Worm (Caenorhabditis elegans): ENCODE data around the gene spin-3.
A peak's percentile ranks its signal among the peaks of the same experiment; 100 is the strongest.

Gene spin-3

DNA sequence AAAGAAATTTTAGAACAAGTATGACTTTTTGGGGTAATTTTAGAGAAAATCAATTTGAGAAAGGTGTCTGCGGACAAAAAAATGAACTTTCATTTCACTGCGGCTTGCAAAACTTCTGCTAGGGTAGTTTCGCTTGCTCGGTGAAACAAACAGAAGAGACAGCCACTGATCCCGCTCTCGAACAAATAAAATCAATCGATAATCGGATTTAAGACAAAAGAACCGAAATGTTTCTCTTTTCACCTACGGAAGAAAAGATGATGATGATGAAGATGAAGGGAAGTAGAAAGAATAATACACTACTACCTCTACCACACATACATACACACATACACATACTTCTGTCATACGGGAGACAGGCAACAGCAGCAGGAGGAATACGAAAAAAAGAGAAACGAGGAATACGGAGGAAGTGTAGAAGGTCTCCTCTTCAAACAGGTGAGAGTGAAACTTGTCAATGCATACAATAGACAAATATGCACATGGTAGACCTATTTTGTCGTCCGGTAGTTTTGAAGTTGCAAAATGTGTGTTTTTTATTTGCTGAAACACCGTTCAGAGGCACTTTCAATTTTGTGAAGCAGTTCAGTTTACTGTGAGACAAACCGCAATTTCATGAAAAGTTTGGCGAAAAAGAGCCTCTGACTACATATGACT is 27.2 kb downstream of the spin-3 start:
- TF ChIP-seq pha-4 (tag; optimal IDR thresholded peaks at IDR 0.05) (peak; percentile 15), ceh-28 (tag; optimal IDR thresholded peaks at IDR 0.05) (peak; percentile 65), nhr-11 (tag; optimal IDR thresholded peaks at IDR 0.05) (no peak)

DNA sequence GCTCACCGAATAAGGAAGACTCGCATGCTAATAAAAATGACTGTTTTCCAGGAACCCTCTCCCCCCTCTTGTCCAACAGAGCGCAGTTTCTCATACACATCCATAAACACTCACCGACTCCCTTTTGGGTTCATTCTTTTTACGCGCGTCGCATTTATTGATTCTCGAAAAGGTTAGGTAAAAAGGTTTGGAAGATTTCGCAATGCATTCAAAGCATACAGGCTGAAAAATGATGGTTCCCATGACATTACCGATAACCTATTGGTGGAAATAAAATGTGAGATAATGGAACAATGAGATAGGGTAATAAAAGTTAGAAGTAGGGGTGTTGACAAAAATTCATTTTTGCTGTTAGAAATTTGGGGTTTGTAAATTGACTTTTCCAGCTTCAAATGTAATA is 28.4 kb downstream of the spin-3 start:
- TF ChIP-seq pha-4 (tag; optimal IDR thresholded peaks at IDR 0.05): peak; percentile 5
- no peak for TF ChIP-seq egl-5 (tag; optimal IDR thresholded peaks at IDR 0.05)

DNA sequence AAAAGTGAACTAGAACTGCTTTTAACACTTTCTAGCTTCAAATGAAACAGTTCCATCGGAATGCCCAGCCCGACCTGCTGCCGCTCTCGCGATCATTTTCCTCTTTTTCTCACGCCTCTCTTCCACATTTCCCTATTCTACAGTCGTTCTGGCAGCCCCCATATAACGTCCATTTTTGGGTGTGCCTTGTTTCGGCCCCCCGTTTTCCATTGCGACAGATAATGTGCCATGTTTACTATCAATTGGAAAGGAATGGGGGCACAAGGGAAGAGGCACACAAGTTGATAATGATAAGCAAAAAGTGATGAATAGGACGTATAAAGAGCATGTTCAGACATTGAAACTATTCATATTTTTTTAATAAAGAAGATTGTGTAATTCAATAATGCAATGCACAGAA is 29.0 kb downstream of the spin-3 start:
- TF ChIP-seq ztf-4 (tag; optimal IDR thresholded peaks at IDR 0.05): no peak
- peak; percentile 22 for TF ChIP-seq hmg-11 (tag; optimal IDR thresholded peaks at IDR 0.05)
- TF ChIP-seq elt-2 (tag; optimal IDR thresholded peaks at IDR 0.05): peak; percentile 97
- TF ChIP-seq jun-1 (tag; optimal IDR thresholded peaks at IDR 0.05): peak; percentile 49
- peak; percentile 85 for TF ChIP-seq pqm-1 (tag; optimal IDR thresholded peaks at IDR 0.05)
- peak; percentile 62 for TF ChIP-seq pha-4 (tag; optimal IDR thresholded peaks at IDR 0.05)

DNA sequence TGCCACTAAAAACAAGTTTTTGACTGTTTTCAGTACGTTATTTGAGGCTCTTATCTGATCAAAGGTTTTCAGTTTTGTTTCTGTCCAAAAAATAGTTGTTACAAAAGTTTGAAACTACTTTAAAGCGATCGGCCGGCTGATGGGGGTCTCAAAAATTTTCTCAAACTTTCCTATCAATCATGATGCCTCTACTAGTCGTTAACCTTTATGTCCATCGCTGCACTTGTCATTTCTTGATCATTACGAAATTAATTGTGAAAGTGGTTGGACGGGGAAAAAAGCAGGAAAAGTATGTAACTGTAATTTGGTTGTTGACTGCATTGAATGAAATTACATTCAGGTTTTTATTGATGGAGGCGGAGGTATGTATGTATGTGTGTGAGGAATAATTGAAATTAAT is 29.8 kb downstream of the spin-3 start:
- TF ChIP-seq unc-62 (GFP tag; optimal IDR thresholded peaks at IDR 0.05): no peak
- no peak for TF ChIP-seq ama-1 (optimal IDR thresholded peaks at IDR 0.05)
- no peak for TF ChIP-seq daf-12 (tag; optimal IDR thresholded peaks at IDR 0.05)
- TF ChIP-seq nhr-25 (tag; optimal IDR thresholded peaks at IDR 0.05): peak; percentile 8
- TF ChIP-seq skn-1 (tag; optimal IDR thresholded peaks at IDR 0.05): no peak
- no peak for TF ChIP-seq fkh-2 (tag; optimal IDR thresholded peaks at IDR 0.05)
- TF ChIP-seq elt-2 (tag; optimal IDR thresholded peaks at IDR 0.05): peak; percentile 5

DNA sequence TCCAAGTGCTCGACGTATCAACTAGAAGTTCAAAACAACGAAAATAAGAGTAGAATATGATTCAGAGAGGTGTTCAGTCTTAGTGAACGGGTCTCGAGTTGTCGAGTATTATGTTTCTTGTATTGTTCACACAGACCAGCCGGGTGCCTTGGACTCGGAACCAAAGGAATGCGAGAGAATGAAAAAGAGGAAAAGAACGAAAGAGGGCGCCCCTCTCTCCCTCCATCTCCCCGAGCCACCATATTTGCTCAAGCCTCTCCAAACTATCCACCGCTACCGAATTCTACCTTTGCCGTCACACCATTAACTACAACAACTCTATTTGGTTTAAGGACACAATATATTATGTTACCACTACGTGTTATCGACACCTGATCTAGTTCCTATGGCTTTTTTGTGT is 31.7 kb downstream of the spin-3 start:
- TF ChIP-seq pqm-1 (tag; optimal IDR thresholded peaks at IDR 0.05) (no peak), aly-2 (tag; optimal IDR thresholded peaks at IDR 0.05) (no peak), pha-4 (tag; optimal IDR thresholded peaks at IDR 0.05) (peak; percentile 65), tbx-2 (tag; optimal IDR thresholded peaks at IDR 0.05) (no peak), ceh-28 (tag; optimal IDR thresholded peaks at IDR 0.05) (no peak)

DNA sequence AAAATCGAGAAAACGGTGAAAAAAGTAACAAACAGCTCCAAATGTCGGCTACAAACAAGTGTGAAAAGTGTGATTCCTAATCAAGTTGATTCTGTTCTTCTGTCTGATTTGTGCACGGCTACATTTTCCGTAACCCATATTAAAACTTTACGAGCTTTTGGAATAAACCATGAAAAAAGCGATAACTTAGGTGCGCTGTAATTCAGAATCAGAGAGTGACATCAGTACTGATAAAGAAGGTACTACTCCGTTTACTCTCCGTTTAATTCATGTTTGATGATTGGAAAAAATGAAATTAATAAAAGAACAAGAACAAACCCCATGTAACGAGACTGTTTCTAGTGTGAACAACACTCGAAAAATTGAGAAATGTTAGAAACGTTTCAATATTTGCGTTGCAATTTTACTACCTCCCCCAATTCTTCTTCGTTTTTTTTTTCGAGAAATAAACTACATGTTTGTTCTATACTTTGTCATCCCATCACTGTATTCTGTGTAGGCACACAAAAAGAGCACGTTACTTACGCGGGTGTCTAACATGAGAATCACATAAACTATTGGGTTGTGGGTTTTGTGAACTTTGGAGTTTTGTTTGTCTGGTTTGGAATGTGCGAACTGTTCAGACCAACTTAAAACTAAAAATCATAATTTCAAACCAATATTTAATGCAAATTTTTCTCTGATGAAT is 32.4 kb downstream of the spin-3 start:
- no peak for TF ChIP-seq ztf-4 (tag; optimal IDR thresholded peaks at IDR 0.05)
- no peak for TF ChIP-seq nhr-67 (tag; optimal IDR thresholded peaks at IDR 0.05)
- no peak for TF ChIP-seq snpc-4 (tag; optimal IDR thresholded peaks at IDR 0.05)
- TF ChIP-seq unc-62 (GFP tag; optimal IDR thresholded peaks at IDR 0.05): no peak
- no peak for TF ChIP-seq lin-39 (tag; optimal IDR thresholded peaks at IDR 0.05)
- peak; percentile 29 for TF ChIP-seq pqm-1 (tag; optimal IDR thresholded peaks at IDR 0.05)
- peak; percentile 75 for TF ChIP-seq elt-2 (tag; optimal IDR thresholded peaks at IDR 0.05)
- no peak for TF ChIP-seq mdl-1 (tag; optimal IDR thresholded peaks at IDR 0.05)
- TF ChIP-seq hmg-11 (tag; optimal IDR thresholded peaks at IDR 0.05): no peak
- no peak for TF ChIP-seq nhr-43 (tag; optimal IDR thresholded peaks at IDR 0.05; ENCODE audit: poor library complexity, severe bottlenecking)
- no peak for TF ChIP-seq nhr-23 (tag; optimal IDR thresholded peaks at IDR 0.05)
- no peak for TF ChIP-seq unc-39 (tag; optimal IDR thresholded peaks at IDR 0.05)
- peak; percentile 58 for TF ChIP-seq pha-4 (tag; optimal IDR thresholded peaks at IDR 0.05)

DNA sequence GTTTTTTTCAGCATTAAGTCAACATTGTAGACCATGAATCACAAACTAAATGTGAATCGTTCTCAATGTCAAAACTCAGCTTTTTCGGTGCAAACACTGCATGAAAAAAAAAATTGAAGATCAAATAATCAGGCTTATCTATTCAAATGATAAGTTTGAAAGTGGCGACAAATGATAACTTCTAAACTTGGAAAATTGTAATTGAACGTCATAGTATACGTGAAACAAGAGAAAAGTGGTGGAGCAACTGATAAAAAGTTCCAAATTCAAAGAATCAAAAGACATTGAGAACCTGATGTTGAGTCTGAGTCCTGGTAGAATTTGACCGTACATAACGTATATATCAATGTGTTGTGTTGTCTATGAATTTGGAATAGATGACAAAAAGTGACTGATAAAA is 33.1 kb downstream of the spin-3 start:
- TF ChIP-seq zag-1 (tag; optimal IDR thresholded peaks at IDR 0.05): no peak
- TF ChIP-seq pqm-1 (tag; optimal IDR thresholded peaks at IDR 0.05): peak; percentile 51
- TF ChIP-seq elt-2 (tag; optimal IDR thresholded peaks at IDR 0.05): peak; percentile 90

DNA sequence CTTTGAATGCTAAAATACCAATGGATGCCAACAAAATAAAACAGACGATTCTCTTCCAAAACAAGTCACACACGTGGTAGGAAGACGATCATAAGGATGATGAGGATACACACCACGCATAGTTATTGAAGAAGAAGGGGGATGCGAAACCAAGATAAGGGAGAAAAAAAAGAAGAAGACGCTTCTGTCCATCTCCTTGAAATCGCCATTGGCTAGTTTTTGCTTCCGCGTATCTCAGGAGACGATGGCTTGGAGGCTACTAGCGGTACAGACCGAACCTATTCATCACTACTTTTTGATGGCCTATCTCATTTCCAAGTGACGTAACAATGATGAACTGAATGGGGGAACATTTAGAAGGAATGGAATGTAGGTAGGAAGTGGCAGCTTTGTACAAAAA is 34.3 kb downstream of the spin-3 start:
- peak; percentile 48 for TF ChIP-seq nhr-43 (tag; optimal IDR thresholded peaks at IDR 0.05; ENCODE audit: poor library complexity, severe bottlenecking)
- TF ChIP-seq nhr-25 (tag; optimal IDR thresholded peaks at IDR 0.05): peak; percentile 28
- peak; percentile 7 for TF ChIP-seq nfya-1 (tag; optimal IDR thresholded peaks at IDR 0.05; ENCODE audit: insufficient read depth)
- TF ChIP-seq pha-4 (tag; optimal IDR thresholded peaks at IDR 0.05): no peak
- peak; percentile 48 for TF ChIP-seq lsy-12 (tag; optimal IDR thresholded peaks at IDR 0.05)
- TF ChIP-seq nhr-23 (tag; optimal IDR thresholded peaks at IDR 0.05): peak; percentile 53
- no peak for TF ChIP-seq ceh-82 (tag; optimal IDR thresholded peaks at IDR 0.05)
- TF ChIP-seq elt-1 (tag; optimal IDR thresholded peaks at IDR 0.05): peak; percentile 71

Measured in whole organism, L3 larva.